Fruit fly (Drosophila melanogaster) whole organism, embryonic: ENCODE data around the gene CG43055.

ENCODE experiments used
- Atf3 ChIP-seq: fragments of 200-800 bp; sonication (Bioruptor generic); optimal IDR thresholded peaks from 3 replicates; lab custom pipeline; 2016; ENCODE audit warnings: missing biosample characterization, missing genetic modification characterization
- C15 ChIP-seq: fragments of 200-800 bp; sonication (Bioruptor generic); IDR thresholded peaks from 3 replicates; pipeline ENCODE4 v1.3.6; 2022; ENCODE audit warnings: missing biosample characterization, missing genetic modification characterization
- CG13424 ChIP-seq: fragments of 200-800 bp; sonication (Bioruptor generic); optimal IDR thresholded peaks from 2 replicates; lab custom pipeline; 2019; ENCODE audit warnings: missing biosample characterization, mild to moderate bottlenecking, missing genetic modification characterization, moderate library complexity
- CG15514 ChIP-seq: fragments of 200-800 bp; sonication (Bioruptor generic); optimal IDR thresholded peaks from 3 replicates; lab custom pipeline; 2017; ENCODE audit warnings: missing biosample characterization, missing genetic modification characterization, mild to moderate bottlenecking, moderate library complexity, missing genetic modification reagents
- CG16779 ChIP-seq: fragments of 200-800 bp; sonication (Bioruptor generic); IDR thresholded peaks from 2 replicates; pipeline ENCODE4 v1.3.6; 2022; ENCODE audit warnings: missing biosample characterization, missing genetic modification characterization
- CG17612 ChIP-seq: fragments of 200-800 bp; sonication (Bioruptor generic); IDR thresholded peaks from 2 replicates; pipeline ENCODE4 v1.3.6; 2022; ENCODE audit warnings: missing biosample characterization, missing genetic modification characterization
- CG17829 ChIP-seq: fragments of 200-800 bp; optimal IDR thresholded peaks from 2 replicates; lab custom pipeline; 2019; ENCODE audit warnings: missing biosample characterization, mild to moderate bottlenecking, missing genetic modification characterization, moderate library complexity
- CG31388 ChIP-seq: fragments of 200-800 bp; sonication (Bioruptor generic); optimal IDR thresholded peaks from 2 replicates; lab custom pipeline; 2016; ENCODE audit warnings: missing biosample characterization, missing genetic modification characterization
- CG32532 ChIP-seq: fragments of 200-800 bp; sonication (Bioruptor generic); IDR thresholded peaks from 2 replicates; pipeline ENCODE4 v1.3.6; 2022; ENCODE audit warnings: missing biosample characterization, missing genetic modification characterization
- CG3847 ChIP-seq: fragments of 200-800 bp; sonication (Bioruptor generic); IDR thresholded peaks from 2 replicates; pipeline ENCODE4 v1.3.6; 2022; ENCODE audit warnings: missing biosample characterization, missing genetic modification characterization
- CG5245 ChIP-seq: fragments of 200-800 bp; sonication (Bioruptor generic); optimal IDR thresholded peaks from 3 replicates; lab custom pipeline; 2016; ENCODE audit warnings: missing biosample characterization, missing genetic modification characterization
- CG6791 ChIP-seq: fragments of 200-800 bp; sonication (Bioruptor generic); IDR thresholded peaks from 3 replicates; pipeline ENCODE4 v1.3.6; 2022; ENCODE audit warnings: missing biosample characterization, missing genetic modification characterization; ENCODE audit not compliant: partially characterized antibody
- CG8478 ChIP-seq: fragments of >200 bp; optimal IDR thresholded peaks from 2 replicates; lab custom pipeline; 2018
- CG9437 ChIP-seq: fragments of 200-800 bp; sonication (Bioruptor generic); optimal IDR thresholded peaks from 2 replicates; lab custom pipeline; 2018; ENCODE audit warnings: missing biosample characterization, mild to moderate bottlenecking, missing genetic modification characterization
- CoRest ChIP-seq: fragments of 200-800 bp; sonication (Bioruptor generic); optimal IDR thresholded peaks from 3 replicates; lab custom pipeline; 2018; ENCODE audit warnings: missing biosample characterization, mild to moderate bottlenecking, missing genetic modification characterization, moderate library complexity
- Dip3 ChIP-seq: fragments of 200-800 bp; sonication (Bioruptor generic); optimal IDR thresholded peaks from 3 replicates; lab custom pipeline; 2016; ENCODE audit warnings: missing biosample characterization, missing genetic modification characterization
- Dref ChIP-seq: fragments of 200-800 bp; sonication (Bioruptor generic); IDR thresholded peaks from 2 replicates; pipeline ENCODE4 v1.3.6; 2022; ENCODE audit warnings: missing biosample characterization, missing genetic modification characterization
- E2f2 ChIP-seq: fragments of 200-800 bp; sonication (Bioruptor generic); IDR thresholded peaks from 2 replicates; pipeline ENCODE4 v1.3.6; 2022; ENCODE audit warnings: missing biosample characterization, missing genetic modification characterization
- Ets65A ChIP-seq: fragments of 200-800 bp; sonication (Bioruptor generic); peaks from one replicate; lab custom pipeline; 2016; ENCODE audit warnings: missing biosample characterization, missing genetic modification characterization
- HLHmδ ChIP-seq: fragments of 200-800 bp; sonication (Bioruptor generic); optimal IDR thresholded peaks from 2 replicates; lab custom pipeline; 2018; ENCODE audit warnings: missing biosample characterization, mild to moderate bottlenecking, missing genetic modification characterization, moderate library complexity
- Hr3 ChIP-seq: fragments of 200-800 bp; sonication (Bioruptor generic); optimal IDR thresholded peaks from 3 replicates; lab custom pipeline; 2016; ENCODE audit warnings: missing biosample characterization, missing genetic modification characterization
- Hr78 ChIP-seq, 2 experiments: fragments of 200-800 bp in 1 of 2; fragments of >200 bp in 1 of 2; sonication (Bioruptor generic) in 1 of 2; optimal IDR thresholded peaks; 2 replicates each; lab custom pipeline; 2017 to 2019; ENCODE audit warnings: missing biosample characterization in 2 of 2, missing genetic modification characterization in 2 of 2, mild to moderate bottlenecking in 1 of 2, moderate library complexity in 1 of 2
- Max ChIP-seq: fragments of 200-800 bp; sonication (Bioruptor generic); optimal IDR thresholded peaks from 2 replicates; lab custom pipeline; 2016; ENCODE audit warnings: missing biosample characterization, mild to moderate bottlenecking, missing genetic modification characterization
- Opbp ChIP-seq: fragments of 200-800 bp; sonication (Bioruptor generic); IDR thresholded peaks from 3 replicates; pipeline ENCODE4 v1.3.6; 2022; ENCODE audit warnings: missing biosample characterization, missing genetic modification characterization; ENCODE audit not compliant: partially characterized antibody
- Ptx1 ChIP-seq: fragments of 200-800 bp; sonication (Bioruptor generic); IDR thresholded peaks from 2 replicates; pipeline ENCODE4 v1.3.6; 2022; ENCODE audit warnings: missing biosample characterization, missing genetic modification characterization
- Sry-β ChIP-seq: fragments of 200-800 bp; sonication (Bioruptor generic); optimal IDR thresholded peaks from 2 replicates; lab custom pipeline; 2018; ENCODE audit warnings: missing biosample characterization, mild to moderate bottlenecking, missing genetic modification characterization, moderate library complexity
- Tbp ChIP-seq: fragments of >200 bp; optimal IDR thresholded peaks from 2 replicates; lab custom pipeline; 2018; ENCODE audit warnings: missing biosample characterization, missing genetic modification characterization
- ci ChIP-seq: fragments of 200-800 bp; sonication (Bioruptor generic); IDR thresholded peaks from 3 replicates; pipeline ENCODE4 v1.3.6; 2022; ENCODE audit warnings: missing biosample characterization, missing genetic modification characterization
- dimm ChIP-seq: fragments of 200-800 bp; sonication (Bioruptor generic); IDR thresholded peaks from 2 replicates; pipeline ENCODE4 v1.3.6; 2022; ENCODE audit warnings: missing biosample characterization, missing genetic modification characterization
- dysf ChIP-seq: fragments of 200-800 bp; sonication (Bioruptor generic); IDR thresholded peaks from 3 replicates; pipeline ENCODE4 v1.3.6; 2022; ENCODE audit warnings: missing biosample characterization, missing genetic modification characterization
- ems ChIP-seq: fragments of 200-800 bp; sonication (Bioruptor generic); optimal IDR thresholded peaks from 3 replicates; lab custom pipeline; 2016; ENCODE audit warnings: missing biosample characterization, missing genetic modification characterization
- gcm ChIP-seq: fragments of 200-800 bp; sonication (Bioruptor generic); optimal IDR thresholded peaks from 2 replicates; lab custom pipeline; 2019; ENCODE audit warnings: missing biosample characterization, mild to moderate bottlenecking, missing genetic modification characterization, moderate library complexity
- hkb ChIP-seq, 2 experiments: fragments of 200-800 bp in 1 of 2; fragments of >200 bp in 1 of 2; sonication (Bioruptor generic) in 1 of 2; IDR thresholded peaks in 1 of 2; optimal IDR thresholded peaks in 1 of 2; 2 replicates each; pipeline versions ENCODE4 v1.3.6 to Lab custom; 2017 to 2022; ENCODE audit warnings: missing biosample characterization in 1 of 2, missing genetic modification characterization in 1 of 2
- maf-S ChIP-seq: fragments of 200-800 bp; sonication (Bioruptor generic); optimal IDR thresholded peaks from 2 replicates; lab custom pipeline; 2016; ENCODE audit warnings: missing biosample characterization, missing genetic modification characterization
- p53 ChIP-seq: fragments of 200-800 bp; sonication (Bioruptor generic); optimal IDR thresholded peaks from 2 replicates; lab custom pipeline; 2016; ENCODE audit warnings: missing biosample characterization, missing genetic modification characterization
- pan ChIP-seq, 4 experiments: fragments of >200 bp in 3 of 4; fragments of 200-800 bp in 1 of 4; sonication (Bioruptor generic) in 1 of 4; optimal IDR thresholded peaks in 3 of 4; IDR thresholded peaks in 1 of 4; 2 replicates each; pipeline versions ENCODE4 v1.3.6 to Lab custom; 2017 to 2022; ENCODE audit warnings: missing biosample characterization in 2 of 4, missing genetic modification characterization in 2 of 4, mixed read lengths in 1 of 4
- pb ChIP-seq: fragments of 200-800 bp; sonication (Bioruptor generic); optimal IDR thresholded peaks from 3 replicates; lab custom pipeline; 2016; ENCODE audit warnings: missing biosample characterization, missing genetic modification characterization
- pfk ChIP-seq: fragments of 200-800 bp; sonication (Bioruptor generic); optimal IDR thresholded peaks from 2 replicates; lab custom pipeline; 2018; ENCODE audit warnings: missing biosample characterization, mild to moderate bottlenecking, missing genetic modification characterization, moderate library complexity
- row ChIP-seq: fragments of 200-800 bp; sonication (Bioruptor generic); IDR thresholded peaks from 3 replicates; pipeline ENCODE4 v1.3.6; 2022; ENCODE audit warnings: missing biosample characterization, missing genetic modification characterization
- scrt ChIP-seq: fragments of 200-800 bp; sonication (Bioruptor generic); optimal IDR thresholded peaks from 2 replicates; lab custom pipeline; 2018; ENCODE audit warnings: missing biosample characterization, mild to moderate bottlenecking, missing genetic modification characterization, moderate library complexity
- sens ChIP-seq: fragments of 200-800 bp; sonication (Bioruptor generic); peaks from one replicate; lab custom pipeline; 2016; ENCODE audit warnings: missing biosample characterization, missing genetic modification characterization
- tgo ChIP-seq: fragments of 200-800 bp; sonication (Bioruptor generic); IDR thresholded peaks from 3 replicates; pipeline ENCODE4 v1.3.6; 2022; ENCODE audit warnings: missing biosample characterization, missing genetic modification characterization
- wdn ChIP-seq: fragments of 200-800 bp; sonication (Bioruptor generic); IDR thresholded peaks from 2 replicates; pipeline ENCODE4 v1.3.6; 2022; ENCODE audit warnings: missing biosample characterization, missing genetic modification characterization

Gene CG43055

dm6 chr2L:4422154-4422553, 11.2 kb downstream of the CG43055 start (continued):
- TF ChIP-seq CG17612 (GFP tag; lab: Robert Waterston, UW): 0 out of 2 replicates have a peak, but pooled peaks have one; percentile 35
- peak; percentile 23; the same call in 1 of the 2 replicates for TF ChIP-seq dimm (GFP tag; lab: Robert Waterston, UW)
- no peak for TF ChIP-seq CG8478 (lab: Kevin White, UChicago)
- TF ChIP-seq Dip3 (GFP tag; lab: Kevin White, UChicago): no peak
- TF ChIP-seq dysf: 0 out of 3 replicates have a peak, but pooled peaks have one; percentile 16
- peak; percentile 50; the same call in 2 of the 3 replicates for TF ChIP-seq row (GFP tag; lab: Robert Waterston, UW)
- peak; percentile 63 for TF ChIP-seq Ets65A (GFP tag; lab: Kevin White, UChicago)
- TF ChIP-seq Ptx1: peak; percentile 33; the same call in 1 of the 2 replicates
- TF ChIP-seq CG32532 (GFP tag; lab: Robert Waterston, UW): peak; percentile 18; the same call in 1 of the 2 replicates
- TF ChIP-seq, all 482 proteins: peak for 18

- TF ChIP-seq pan (optimal IDR thresholded peaks at IDR 0.05; lab: Kevin White, UChicago): no peak
- TF ChIP-seq pan (GFP tag; optimal IDR thresholded peaks at IDR 0.05 in 1 of 2, IDR thresholded peaks at IDR 0.05 in 1 of 2): no peak
- no peak for TF ChIP-seq CG15514
- TF ChIP-seq CG13424: no peak
- no peak for TF ChIP-seq CG31388 (GFP tag; lab: Kevin White, UChicago)
Observed at dm6 chr2L:4433608-4434007, 22.7 kb downstream of the CG43055 start, which contains the start of the genes CG34177 and CG34178. TSS of gene CG34177 (plus strand) at chr2L:4433908. TSS of gene CG34178 (plus strand) at chr2L:4433908.

- TF ChIP-seq Dref (GFP tag; lab: Robert Waterston, UW) (no peak), scrt (GFP tag; lab: Kevin White, UChicago) (peak; percentile 13)
Observed at dm6 chr2L:4437487-4437886, 26.5 kb downstream of the CG43055 start, which contains the start of gene CG43056. TSS of gene CG43056 (plus strand) at chr2L:4437787.

- TF ChIP-seq HLHmδ (GFP tag; lab: Kevin White, UChicago) (no peak), Sry-β (GFP tag; lab: Kevin White, UChicago) (no peak), Hr78 (GFP tag; optimal IDR thresholded peaks at IDR 0.05; lab: Kevin White, UChicago) (no peak), ci (GFP tag; lab: Robert Waterston, UW) (peak; percentile 68; the same call in 1 of the 3 replicates), tgo (GFP tag; lab: Robert Waterston, UW) (peak; percentile 50; the same call in 2 of the 3 replicates), hkb (optimal IDR thresholded peaks at IDR 0.05; lab: Kevin White, UChicago) (no peak), hkb (GFP tag; IDR thresholded peaks at IDR 0.05; lab: Robert Waterston, UW) (peak; percentile 67), CG3847 (GFP tag; lab: Robert Waterston, UW) (peak; percentile 39), gcm (no peak), CG16779 (0 out of 2 replicates have a peak, but pooled peaks have one; percentile 63), maf-S (GFP tag; lab: Kevin White, UChicago) (no peak), pfk (no peak), pb (GFP tag; lab: Kevin White, UChicago) (no peak), E2f2 (GFP tag; lab: Robert Waterston, UW) (peak; percentile 48), CoRest (tag; lab: Kevin White, UChicago) (peak; percentile 47), Opbp (no peak), CG5245 (GFP tag; lab: Kevin White, UChicago) (peak; percentile 14), Atf3 (GFP tag; lab: Kevin White, UChicago) (no peak), p53 (no peak), Hr3 (GFP tag; lab: Kevin White, UChicago) (peak; percentile 16), C15 (GFP tag; lab: Robert Waterston, UW) (peak; percentile 46; the same call in 1 of the 3 replicates), sens (GFP tag; lab: Kevin White, UChicago) (peak; percentile 82), Max (GFP tag; lab: Kevin White, UChicago) (peak; percentile 53), CG9437 (no peak), ems (GFP tag; lab: Kevin White, UChicago) (peak; percentile 20), CG17829 (tag; lab: Kevin White, UChicago) (no peak), CG6791 (GFP tag; lab: Robert Waterston, UW) (no peak), Tbp (no peak), wdn (GFP tag; lab: Robert Waterston, UW) (no peak)
Observed at dm6 chr2L:4440881-4441737, 30.2 kb downstream of the CG43055 start, which contains the start of gene CG15431. TSS of gene CG15431 (minus strand) at chr2L:4441282.
